Worm (Caenorhabditis elegans) whole organism, mixed stage, embryonic: ENCODE data around the gene T05C12.9.
A peak's percentile ranks its signal among the peaks of the same experiment; 100 is the strongest.

ENCODE experiments used
- M03D4.4 ChIP-seq: sonication (generic microtip); optimal IDR thresholded peaks from 2 replicates; lab custom pipeline; 2017; ENCODE audit warnings: mild to moderate bottlenecking, missing genetic modification characterization, missing compliant biosample characterization
- bed-3 ChIP-seq: fragments of 200-800 bp; sonication (Bioruptor generic); optimal IDR thresholded peaks from 3 replicates; lab custom pipeline; 2018; ENCODE audit warnings: mild to moderate bottlenecking, missing genetic modification characterization, moderate library complexity, missing compliant biosample characterization
- ceh-39 ChIP-seq: fragments of 150-350 bp; optimal IDR thresholded peaks from 2 replicates; lab custom pipeline; 2014; ENCODE audit warnings: missing biosample characterization, missing genetic modification characterization
- ceh-43 ChIP-seq: fragments of 200-800 bp; sonication (Bioruptor generic); optimal IDR thresholded peaks from 2 replicates; lab custom pipeline; 2018; ENCODE audit warnings: mild to moderate bottlenecking, missing genetic modification characterization, moderate library complexity, missing compliant biosample characterization
- ceh-83 ChIP-seq: fragments of 200-800 bp; sonication (Bioruptor generic); optimal IDR thresholded peaks from 2 replicates; lab custom pipeline; 2018; ENCODE audit warnings: mild to moderate bottlenecking, missing genetic modification characterization, missing compliant biosample characterization
- cnd-1 ChIP-seq: fragments of 200-800 bp; sonication (Bioruptor generic); optimal IDR thresholded peaks from 2 replicates; lab custom pipeline; 2018; ENCODE audit warnings: mild to moderate bottlenecking, missing genetic modification characterization, missing compliant biosample characterization
- drap-1 ChIP-seq: fragments of 200-800 bp; sonication (Bioruptor generic); optimal IDR thresholded peaks from 3 replicates; lab custom pipeline; 2018; ENCODE audit warnings: mild to moderate bottlenecking, missing genetic modification characterization, missing compliant biosample characterization
- flh-1 ChIP-seq: fragments of 200-800 bp; sonication (Bioruptor generic); optimal IDR thresholded peaks from 2 replicates; lab custom pipeline; 2018; ENCODE audit warnings: mild to moderate bottlenecking, missing genetic modification characterization, moderate library complexity, missing compliant biosample characterization
- hlh-1 ChIP-seq: fragments of 150-350 bp; optimal IDR thresholded peaks from 2 replicates; lab custom pipeline; 2014; ENCODE audit warnings: missing biosample characterization, missing genetic modification reagents, missing genetic modification characterization
- lsy-2 ChIP-seq: fragments of 150-350 bp; optimal IDR thresholded peaks from 2 replicates; lab custom pipeline; 2014; ENCODE audit warnings: missing biosample characterization, missing genetic modification characterization
- mab-5 ChIP-seq: fragments of 150-350 bp; optimal IDR thresholded peaks from 2 replicates; lab custom pipeline; 2014; ENCODE audit warnings: missing biosample characterization, missing genetic modification characterization
- mep-1 ChIP-seq: fragments of 150-350 bp; optimal IDR thresholded peaks from 2 replicates; lab custom pipeline; 2017; ENCODE audit warnings: missing biosample characterization, missing genetic modification reagents, missing genetic modification characterization, inconsistent platforms
- mls-2 ChIP-seq: sonication (generic microtip); optimal IDR thresholded peaks from 2 replicates; lab custom pipeline; 2016; ENCODE audit warnings: mild to moderate bottlenecking, missing genetic modification characterization, moderate library complexity, missing compliant biosample characterization
- nhr-2 ChIP-seq: fragments of 150-350 bp; optimal IDR thresholded peaks from 2 replicates; lab custom pipeline; 2014; ENCODE audit warnings: missing biosample characterization, missing genetic modification characterization
- nhr-237 ChIP-seq: fragments of 150-350 bp; optimal IDR thresholded peaks from 2 replicates; lab custom pipeline; 2014; ENCODE audit warnings: missing biosample characterization, missing genetic modification characterization
- pha-4 ChIP-seq: fragments of 150-350 bp; optimal IDR thresholded peaks from 2 replicates; lab custom pipeline; 2018; ENCODE audit warnings: missing biosample characterization, missing genetic modification reagents, missing genetic modification characterization
- sem-2 ChIP-seq: fragments of 200-800 bp; sonication (Bioruptor generic); optimal IDR thresholded peaks from 2 replicates; lab custom pipeline; 2018; ENCODE audit warnings: mild to moderate bottlenecking, missing genetic modification characterization, missing compliant biosample characterization
- sptf-1 ChIP-seq: sonication (generic microtip); optimal IDR thresholded peaks from 2 replicates; lab custom pipeline; 2017; ENCODE audit warnings: mild to moderate bottlenecking, missing genetic modification characterization, moderate library complexity, missing compliant biosample characterization
- zip-8 ChIP-seq: fragments of 150-350 bp; optimal IDR thresholded peaks from 2 replicates; lab custom pipeline; 2014; ENCODE audit warnings: missing biosample characterization, missing genetic modification characterization
- ztf-11 ChIP-seq: fragments of 150-350 bp; optimal IDR thresholded peaks from 2 replicates; lab custom pipeline; 2014; ENCODE audit warnings: missing biosample characterization, missing genetic modification characterization

Gene T05C12.9

DNA sequence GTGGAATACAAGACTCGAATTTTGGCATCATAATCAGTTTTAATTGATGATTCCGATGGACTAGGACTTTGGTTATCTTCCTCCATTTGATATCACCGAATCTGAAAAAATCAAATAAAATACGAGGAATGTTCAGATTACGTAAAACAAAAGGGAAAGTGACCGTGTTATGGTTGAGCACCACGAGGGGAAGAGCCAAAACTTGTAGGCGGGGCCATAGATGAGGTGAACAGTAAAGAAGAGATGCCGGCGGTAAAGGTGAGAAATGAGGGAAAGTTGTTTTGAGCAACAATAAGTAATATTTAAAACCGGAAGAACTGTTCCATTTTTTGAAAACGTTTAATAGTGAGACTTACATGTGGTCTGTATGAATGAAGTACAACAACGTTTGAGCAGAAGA lies 43.1 kb downstream of the T05C12.9 start, which contains the start of gene F10B5.3:
Gene F10B5.3 (minus strand): TSS at position 101 of the 400 bp plus-strand sequence.
- no peak for TF ChIP-seq zip-8 (tag; lab: Kevin White, UChicago)
- TF ChIP-seq cnd-1, result no peak
- no peak for TF ChIP-seq sptf-1 (tag; lab: Kevin White, UChicago)
- no peak for TF ChIP-seq M03D4.4 (tag; lab: Kevin White, UChicago)
- no peak for TF ChIP-seq mab-5 (tag; lab: Kevin White, UChicago)
- no peak for TF ChIP-seq pha-4 (tag; lab: Kevin White, UChicago)
- no peak for TF ChIP-seq nhr-2 (tag; lab: Kevin White, UChicago)
- no peak for TF ChIP-seq mls-2 (tag; lab: Kevin White, UChicago)
- TF ChIP-seq ceh-83 (GFP tag; lab: Kevin White, UChicago), result no peak
- TF ChIP-seq drap-1 (GFP tag; lab: Kevin White, UChicago), result no peak
- no peak for TF ChIP-seq ztf-11 (tag; lab: Kevin White, UChicago)
- no peak for TF ChIP-seq hlh-1 (tag; lab: Kevin White, UChicago)

DNA sequence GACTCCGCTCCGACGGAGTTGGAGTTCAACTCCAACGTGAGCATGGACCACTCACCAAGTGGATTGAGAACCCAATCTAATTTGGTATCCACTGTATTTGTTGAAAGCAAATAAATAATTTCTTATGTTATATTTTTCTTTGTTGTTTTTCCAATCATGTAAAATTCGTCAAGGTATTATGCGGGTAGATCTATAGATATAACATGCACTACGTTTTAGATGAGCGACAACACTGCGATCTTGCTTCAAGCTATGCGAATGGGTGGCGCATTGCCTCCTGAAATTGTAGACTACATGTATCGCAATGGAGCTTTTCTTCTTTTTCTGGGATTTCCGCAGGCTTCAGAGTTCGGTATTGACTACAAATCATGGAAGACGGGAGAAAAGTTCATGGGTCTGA lies 48.5 kb downstream of the T05C12.9 start, which contains the start of gene F10B5.2:
Gene F10B5.2 (plus strand): TSS at position 220 of the 400 bp plus-strand sequence.
- TF ChIP-seq mab-5 (tag; lab: Kevin White, UChicago) (no peak), ceh-39 (tag; lab: Kevin White, UChicago) (no peak), bed-3 (GFP tag; lab: Kevin White, UChicago) (no peak), drap-1 (GFP tag; lab: Kevin White, UChicago) (no peak), mep-1 (tag; lab: Kevin White, UChicago) (no peak), ceh-83 (GFP tag; lab: Kevin White, UChicago) (no peak), sem-2 (GFP tag; lab: Kevin White, UChicago) (no peak), hlh-1 (tag; lab: Kevin White, UChicago) (no peak), ztf-11 (tag; lab: Kevin White, UChicago) (no peak), flh-1 (GFP tag; lab: Kevin White, UChicago) (no peak), ceh-43 (no peak)

DNA sequence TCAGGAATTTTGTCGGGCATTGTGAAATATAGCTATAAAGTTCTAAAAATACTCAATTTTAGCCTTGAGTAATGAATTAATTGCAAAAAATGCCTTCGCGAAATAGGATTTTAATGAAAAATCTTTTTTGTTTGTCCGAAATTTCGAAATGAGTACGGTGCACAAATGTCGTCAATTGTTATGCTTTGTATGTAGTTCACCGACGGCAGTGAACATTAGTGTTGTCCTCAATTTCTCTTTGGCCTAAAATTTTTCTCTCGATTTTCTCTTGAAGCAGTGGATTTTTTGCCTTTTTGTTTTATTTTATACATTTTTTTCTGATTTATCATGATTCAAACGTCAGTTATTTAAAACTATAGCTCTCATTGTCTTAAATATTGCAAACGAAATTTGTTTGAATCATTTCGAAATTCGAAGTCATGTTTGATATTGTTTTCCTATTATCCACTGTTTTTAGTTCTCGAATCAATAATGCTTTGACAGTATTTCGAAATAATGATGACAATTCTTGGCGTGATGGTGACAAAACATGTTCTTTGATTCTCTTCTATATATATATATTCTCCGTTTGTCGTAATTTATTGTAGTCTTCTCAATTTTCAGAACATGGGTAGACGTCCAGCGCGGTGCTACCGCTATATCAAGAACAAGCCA lies 49.6 kb downstream of the T05C12.9 start, which contains the start of the genes ints-11 and rpl-10:
Gene ints-11 (minus strand): TSS at position 201 of the 654 bp plus-strand sequence.
Gene rpl-10 (plus strand): TSS at position 604 of the 654 bp plus-strand sequence.
- TF ChIP-seq ceh-39 (tag; lab: Kevin White, UChicago) (no peak), cnd-1 (no peak), nhr-237 (peak; percentile 57), lsy-2 (tag; lab: Kevin White, UChicago) (peak; percentile 94), hlh-1 (tag; lab: Kevin White, UChicago) (peak; percentile 40)
- TF ChIP-seq, all 35 proteins: peak for 3
